Fruit fly (Drosophila melanogaster) whole organism, wandering third instar larva: ENCODE data around the gene Chro.

Source experiments
- CG32264 ChIP-seq: fragments of 200-800 bp; sonication (Bioruptor generic); optimal IDR thresholded peaks from 2 replicates; lab custom pipeline; 2016; ENCODE audit warnings: missing biosample characterization, missing genetic modification characterization
- CG9705 ChIP-seq: fragments of 200-800 bp; sonication (Bioruptor generic); optimal IDR thresholded peaks from 2 replicates; lab custom pipeline; 2018; ENCODE audit warnings: missing biosample characterization, mild to moderate bottlenecking, missing genetic modification characterization
- CrebA ChIP-seq: fragments of 200-800 bp; sonication (Bioruptor generic); optimal IDR thresholded peaks from 2 replicates; lab custom pipeline; 2016; ENCODE audit warnings: missing biosample characterization, mild to moderate bottlenecking, missing genetic modification characterization, borderline replicate concordance
- Dfd ChIP-seq: fragments of >200 bp; optimal IDR thresholded peaks from 2 replicates; lab custom pipeline; 2017; ENCODE audit warnings: missing biosample characterization, missing genetic modification characterization
- Dif ChIP-seq: fragments of 200-275, 200-300 bp; sonication (Bioruptor generic); optimal IDR thresholded peaks from 2 replicates; lab custom pipeline; 2018; ENCODE audit warnings: missing biosample characterization, missing genetic modification characterization; ENCODE audit not compliant: partially characterized antibody
- GATAd ChIP-seq: sonication (Bioruptor generic); optimal IDR thresholded peaks from 2 replicates; lab custom pipeline; 2016; ENCODE audit warnings: missing biosample characterization, missing genetic modification characterization
- HLH106 ChIP-seq: fragments of 200-800 bp; optimal IDR thresholded peaks from 3 replicates; lab custom pipeline; 2019; ENCODE audit warnings: missing biosample characterization, mild to moderate bottlenecking, missing genetic modification characterization, moderate library complexity
- Hnf4 ChIP-seq: fragments of 200-800 bp; sonication (Bioruptor generic); optimal IDR thresholded peaks from 2 replicates; lab custom pipeline; 2016; ENCODE audit warnings: missing biosample characterization, mild to moderate bottlenecking, missing genetic modification characterization
- Hr78 ChIP-seq: fragments of >200 bp; optimal IDR thresholded peaks from 2 replicates; lab custom pipeline; 2017; ENCODE audit warnings: missing biosample characterization, missing genetic modification characterization
- Hr83 ChIP-seq: fragments of 200-300 bp; sonication (Bioruptor generic); optimal IDR thresholded peaks from 2 replicates; lab custom pipeline; 2016; ENCODE audit warnings: missing biosample characterization, mild to moderate bottlenecking, missing genetic modification characterization, moderate library complexity; ENCODE audit not compliant: poor library complexity, severe bottlenecking
- Jra ChIP-seq: sonication (Bioruptor generic); optimal IDR thresholded peaks from 2 replicates; lab custom pipeline; 2016; ENCODE audit warnings: missing biosample characterization, missing genetic modification characterization
- Mio ChIP-seq: sonication (Bioruptor generic); optimal IDR thresholded peaks from 2 replicates; lab custom pipeline; 2016; ENCODE audit warnings: missing biosample characterization, missing genetic modification characterization
- Myc ChIP-seq: fragments of >200 bp; optimal IDR thresholded peaks from 2 replicates; lab custom pipeline; 2017
- OdsH ChIP-seq: fragments of 200-800 bp; sonication (Bioruptor generic); optimal IDR thresholded peaks from 2 replicates; lab custom pipeline; 2016; ENCODE audit warnings: missing biosample characterization, mild to moderate bottlenecking, missing genetic modification characterization
- Rel ChIP-seq, 2 experiments: fragments of 200-800 bp; sonication (Bioruptor generic) in 1 of 2; optimal IDR thresholded peaks; 2 replicates in 1 of 2; 3 replicates in 1 of 2; lab custom pipeline; 2016 to 2019; ENCODE audit warnings: mild to moderate bottlenecking in 2 of 2, missing biosample characterization in 2 of 2, missing genetic modification characterization in 2 of 2, moderate library complexity in 1 of 2
- Sp1 ChIP-seq: fragments of 200-800 bp; sonication (Bioruptor generic); optimal IDR thresholded peaks from 3 replicates; lab custom pipeline; 2019; ENCODE audit warnings: missing biosample characterization, mild to moderate bottlenecking, missing genetic modification characterization, moderate library complexity
- br ChIP-seq: fragments of 200-800 bp; sonication (Bioruptor generic); optimal IDR thresholded peaks from 2 replicates; lab custom pipeline; 2016; ENCODE audit warnings: missing biosample characterization, missing genetic modification characterization
- brk ChIP-seq: fragments of 200-800 bp; sonication (Bioruptor generic); optimal IDR thresholded peaks from 2 replicates; lab custom pipeline; 2016; ENCODE audit warnings: missing biosample characterization, mild to moderate bottlenecking, missing genetic modification characterization
- dl ChIP-seq, 2 experiments: fragments of 175-275, 200-275 bp in 1 of 2; fragments of 200-275 bp in 1 of 2; sonication (Bioruptor generic); optimal IDR thresholded peaks; lab custom pipeline; 2018; ENCODE audit warnings: mild to moderate bottlenecking in 2 of 2, missing biosample characterization in 2 of 2, missing genetic modification characterization in 2 of 2, moderate library complexity in 2 of 2; ENCODE audit not compliant: partially characterized antibody in 2 of 2, insufficient read depth in 1 of 2
- dmrt93B ChIP-seq: fragments of 200-800 bp; sonication (Bioruptor generic); optimal IDR thresholded peaks from 2 replicates; lab custom pipeline; 2018; ENCODE audit warnings: missing biosample characterization, mild to moderate bottlenecking, missing genetic modification characterization
- dsf ChIP-seq: sonication (Bioruptor generic); optimal IDR thresholded peaks from 2 replicates; lab custom pipeline; 2016; ENCODE audit warnings: missing biosample characterization, missing genetic modification characterization, borderline replicate concordance
- ey ChIP-seq: fragments of 200-800 bp; sonication (Bioruptor generic); optimal IDR thresholded peaks from 2 replicates; lab custom pipeline; 2016; ENCODE audit warnings: missing biosample characterization, missing genetic modification characterization
- foxo ChIP-seq, 2 experiments: fragments of 200-800 bp; sonication (Bioruptor generic); optimal IDR thresholded peaks; 2 replicates in 1 of 2; 3 replicates in 1 of 2; lab custom pipeline; 2016 to 2017; ENCODE audit warnings: missing biosample characterization in 2 of 2, missing genetic modification characterization in 2 of 2
- fru ChIP-seq: fragments of 200-800 bp; sonication (Bioruptor generic); optimal IDR thresholded peaks from 3 replicates; lab custom pipeline; 2016; ENCODE audit warnings: missing biosample characterization, mild to moderate bottlenecking, missing genetic modification characterization
- h ChIP-seq: fragments of 200-800 bp; sonication (Bioruptor generic); optimal IDR thresholded peaks from 3 replicates; lab custom pipeline; 2016; ENCODE audit warnings: missing biosample characterization, mild to moderate bottlenecking, missing genetic modification characterization
- jim ChIP-seq: fragments of 175-275, 200-325 bp; sonication (Bioruptor generic); optimal IDR thresholded peaks from 2 replicates; lab custom pipeline; 2016; ENCODE audit warnings: missing biosample characterization, mild to moderate bottlenecking, missing genetic modification characterization
- pan ChIP-seq: fragments of >200 bp; optimal IDR thresholded peaks from 2 replicates; lab custom pipeline; 2017
- psq ChIP-seq: fragments of 200-800 bp; sonication (Bioruptor generic); optimal IDR thresholded peaks from 3 replicates; lab custom pipeline; 2017; ENCODE audit warnings: missing biosample characterization, mild to moderate bottlenecking, missing genetic modification characterization, moderate library complexity
- rgr ChIP-seq: fragments of 200-800 bp; sonication (Bioruptor generic); optimal IDR thresholded peaks from 3 replicates; lab custom pipeline; 2016; ENCODE audit warnings: missing biosample characterization, mild to moderate bottlenecking, missing genetic modification characterization
- sage ChIP-seq: fragments of 200-800 bp; sonication (Bioruptor generic); optimal IDR thresholded peaks from 2 replicates; lab custom pipeline; 2016; ENCODE audit warnings: missing biosample characterization, mild to moderate bottlenecking, missing genetic modification characterization
- sv ChIP-seq: fragments of 200-800 bp; sonication (Bioruptor generic); optimal IDR thresholded peaks from 3 replicates; lab custom pipeline; 2016; ENCODE audit warnings: missing biosample characterization, missing genetic modification characterization
- tai ChIP-seq: sonication (Bioruptor generic); optimal IDR thresholded peaks from 2 replicates; lab custom pipeline; 2016; ENCODE audit warnings: missing biosample characterization, missing genetic modification characterization
- usp ChIP-seq: fragments of >200 bp; optimal IDR thresholded peaks from 2 replicates; lab custom pipeline; 2017; ENCODE audit warnings: missing biosample characterization, missing genetic modification characterization
- woc ChIP-seq: sonication (Bioruptor generic); optimal IDR thresholded peaks from 2 replicates; lab custom pipeline; 2016; ENCODE audit warnings: missing biosample characterization, mild to moderate bottlenecking, missing genetic modification characterization

The Chro gene

dm6 chr3L:22877934-22878333 lies 850 bp downstream of the Chro start:
- TF ChIP-seq GATAd (GFP tag; lab: Kevin White, UChicago) (no peak), sage (GFP tag; lab: Kevin White, UChicago) (no peak), psq (GFP tag; lab: Kevin White, UChicago) (no peak), Hr83 (peak; percentile 34), HLH106 (tag; lab: Kevin White, UChicago) (no peak), dl (GFP tag; optimal IDR thresholded peaks at IDR 0.05; lab: Kevin White, UChicago; ENCODE audit: insufficient read depth in 1 of 2, partially characterized antibody in 2 of 2) (no peak), sv (no peak), rgr (GFP tag; lab: Kevin White, UChicago) (peak; percentile 8), fru (no peak), tai (GFP tag; lab: Kevin White, UChicago) (no peak), br (GFP tag; lab: Kevin White, UChicago) (no peak), woc (GFP tag; lab: Kevin White, UChicago) (no peak), Mio (GFP tag; lab: Kevin White, UChicago) (no peak), Myc (peak; percentile 66), Hnf4 (no peak), Hr78 (GFP tag; lab: Kevin White, UChicago) (no peak), pan (no peak), usp (GFP tag; lab: Kevin White, UChicago) (no peak), jim (no peak), Rel (GFP tag; optimal IDR thresholded peaks at IDR 0.05; lab: Kevin White, UChicago) (no peak), Rel (tag; optimal IDR thresholded peaks at IDR 0.05; lab: Kevin White, UChicago) (peak; percentile 47), dsf (GFP tag; lab: Kevin White, UChicago) (no peak), Dif (no peak), brk (GFP tag; lab: Kevin White, UChicago) (no peak), foxo (GFP tag; optimal IDR thresholded peaks at IDR 0.05; lab: Kevin White, UChicago) (no peak), OdsH (GFP tag; lab: Kevin White, UChicago) (peak; percentile 0)

- peak; percentile 60 for TF ChIP-seq Hr83
- TF ChIP-seq tai (GFP tag; lab: Kevin White, UChicago), result no peak
- TF ChIP-seq Rel (GFP tag; optimal IDR thresholded peaks at IDR 0.05; lab: Kevin White, UChicago), result no peak
- TF ChIP-seq Rel (tag; optimal IDR thresholded peaks at IDR 0.05; lab: Kevin White, UChicago), result peak; percentile 40
- peak; percentile 36 for TF ChIP-seq Sp1 (GFP tag; lab: Kevin White, UChicago)
- no peak for TF ChIP-seq HLH106 (tag; lab: Kevin White, UChicago)
- no peak for TF ChIP-seq dmrt93B (GFP tag; lab: Kevin White, UChicago)
- TF ChIP-seq GATAd (GFP tag; lab: Kevin White, UChicago), result no peak
- peak; percentile 44 for TF ChIP-seq Myc
- TF ChIP-seq CG32264 (GFP tag; lab: Kevin White, UChicago), result no peak
- TF ChIP-seq rgr (GFP tag; lab: Kevin White, UChicago), result peak; percentile 16
- TF ChIP-seq sage (GFP tag; lab: Kevin White, UChicago), result no peak
- no peak for TF ChIP-seq OdsH (GFP tag; lab: Kevin White, UChicago)
- no peak for TF ChIP-seq h (GFP tag; lab: Kevin White, UChicago)
- TF ChIP-seq usp (GFP tag; lab: Kevin White, UChicago), result no peak
- peak; percentile 48 for TF ChIP-seq Jra (GFP tag; lab: Kevin White, UChicago)
- no peak for TF ChIP-seq br (GFP tag; lab: Kevin White, UChicago)
- no peak for TF ChIP-seq ey (GFP tag; lab: Kevin White, UChicago)
- TF ChIP-seq fru, result peak; percentile 63
- TF ChIP-seq Dfd (GFP tag; lab: Kevin White, UChicago), result no peak
- no peak for TF ChIP-seq pan
- TF ChIP-seq CrebA, result no peak
- no peak for TF ChIP-seq woc (GFP tag; lab: Kevin White, UChicago)
- no peak for TF ChIP-seq Hr78 (GFP tag; lab: Kevin White, UChicago)
- TF ChIP-seq Hnf4, result no peak
- TF ChIP-seq CG9705 (GFP tag; lab: Kevin White, UChicago), result no peak
Measured at dm6 chr3L:22871845-22872361, 6.9 kb downstream of the Chro start, which contains the start of the genes CG11109 and Arf1. TSS of gene CG11109 (plus strand) at chr3L:22872200. TSS of gene Arf1 (minus strand) at chr3L:22872231.
